Worm (Caenorhabditis elegans): ENCODE results near the gene col-20.
"Not testable (repeated sequence)": the region's sequence is repeated elsewhere in the genome, so short reads cannot be mapped to it uniquely, and the experiment has no call there.

col-20 gene

DNA sequence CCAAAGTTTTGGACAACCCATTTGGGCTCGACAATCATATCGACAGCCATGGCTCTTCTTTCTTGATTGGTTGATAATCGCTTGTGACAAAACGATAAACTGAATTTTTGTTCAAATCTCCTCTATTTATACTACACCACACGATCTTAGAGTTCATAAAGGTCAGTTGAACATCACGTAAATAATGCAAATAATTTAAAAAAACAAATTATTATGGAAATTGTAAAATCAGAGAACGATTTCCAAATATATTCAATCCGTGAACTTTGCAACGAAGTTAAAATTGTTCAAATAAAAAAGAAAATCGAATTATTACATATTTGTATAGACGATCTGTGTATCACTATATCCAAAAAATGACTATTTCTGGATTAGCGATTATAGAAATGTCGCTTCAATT, 7.2 kb downstream of the col-20 start, which contains the start of the genes mpst-4 and F11G11.14:
mpst-4 (minus strand) TSS at position 101 of the 400 bp plus-strand sequence.
F11G11.14 (plus strand) TSS at position 325 of the 400 bp plus-strand sequence.
- TF ChIP-seq flt-1 (GFP tag; IDR thresholded peaks at IDR 0.05) = no peak
- TF ChIP-seq sea-1 (GFP tag; conservative IDR thresholded peaks at IDR 0.05) = no peak
- TF ChIP-seq aly-1 (tag; optimal IDR thresholded peaks at IDR 0.05) = no peak
- no peak for TF ChIP-seq tbx-11 (GFP tag; IDR thresholded peaks at IDR 0.05)
- no peak for TF ChIP-seq hnd-1 (tag; optimal IDR thresholded peaks at IDR 0.05)
- no peak for TF ChIP-seq ets-7 (tag; optimal IDR thresholded peaks at IDR 0.05)
- no peak for TF ChIP-seq hmbx-1 (tag; optimal IDR thresholded peaks at IDR 0.05)
- TF ChIP-seq ceh-36 (tag; optimal IDR thresholded peaks at IDR 0.05) = no peak
- no peak for TF ChIP-seq B0310.2 (tag; optimal IDR thresholded peaks at IDR 0.05)
- TF ChIP-seq ama-1 (optimal IDR thresholded peaks at IDR 0.05) = no peak
- TF ChIP-seq scrt-1 (GFP tag; IDR thresholded peaks at IDR 0.05) = no peak

- not testable (repeated sequence) for TF ChIP-seq ceh-13 (GFP tag; optimal IDR thresholded peaks at IDR 0.05); hnd-1 (tag; optimal IDR thresholded peaks at IDR 0.05); tbx-11 (GFP tag; IDR thresholded peaks at IDR 0.05)
Measured at ce11 chrII:4860260-4860659, 10.3 kb downstream of the col-20 start, which contains the start of the genes nspd-5 and F11G11.4. TSS of gene nspd-5 (minus strand) at chrII:4860360. TSS of gene F11G11.4 (plus strand) at chrII:4860594.

ce11 chrII:4858906-4859411, 11.6 kb downstream of the col-20 start:
- TF ChIP-seq tbx-37 (GFP tag; conservative IDR thresholded peaks at IDR 0.05) (no peak), hmbx-1 (tag; optimal IDR thresholded peaks at IDR 0.05) (no peak), aly-1 (tag; optimal IDR thresholded peaks at IDR 0.05) (no peak), hnd-1 (tag; optimal IDR thresholded peaks at IDR 0.05) (no peak), hmg-4 (GFP tag; optimal IDR thresholded peaks at IDR 0.05) (no peak), scrt-1 (GFP tag; IDR thresholded peaks at IDR 0.05) (no peak), sea-1 (GFP tag; conservative IDR thresholded peaks at IDR 0.05) (no peak), F13C5.2 (tag; optimal IDR thresholded peaks at IDR 0.05) (no peak), tra-4 (tag; optimal IDR thresholded peaks at IDR 0.05) (no peak), B0310.2 (tag; optimal IDR thresholded peaks at IDR 0.05) (no peak), ceh-13 (GFP tag; optimal IDR thresholded peaks at IDR 0.05) (no peak), tbx-11 (GFP tag; IDR thresholded peaks at IDR 0.05) (no peak), pes-1 (GFP tag; IDR thresholded peaks at IDR 0.05) (no peak), ama-1 (optimal IDR thresholded peaks at IDR 0.05) (no peak), ets-7 (tag; optimal IDR thresholded peaks at IDR 0.05) (no peak)

DNA sequence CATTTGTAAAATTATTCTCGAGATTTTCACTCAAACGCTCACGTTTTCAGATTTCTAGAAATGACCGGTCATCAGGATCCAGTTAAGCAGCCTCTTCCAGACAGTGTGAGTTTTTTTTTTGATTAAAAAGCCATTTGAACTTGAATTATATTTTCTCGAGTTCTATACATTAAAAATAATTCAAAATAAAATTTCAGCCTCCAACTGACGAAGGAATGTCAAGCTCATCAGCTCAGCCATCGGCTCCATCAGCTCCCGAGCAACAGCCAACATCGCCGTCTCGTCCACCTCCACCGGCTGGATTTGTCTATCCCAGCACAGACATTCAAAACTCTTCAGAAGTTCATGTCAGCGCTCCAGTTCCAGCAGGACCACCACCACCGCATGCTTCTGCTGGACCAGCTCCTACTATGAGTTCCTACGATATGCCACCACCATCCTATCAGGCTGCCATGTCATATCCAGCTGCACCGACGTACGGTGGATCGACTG, 12.7 kb downstream of the col-20 start, which contains the start of gene F11G11.5:
F11G11.5 (plus strand) TSS at position 51 of the 492 bp plus-strand sequence.
- no peak for TF ChIP-seq tra-4 (tag; optimal IDR thresholded peaks at IDR 0.05)

DNA sequence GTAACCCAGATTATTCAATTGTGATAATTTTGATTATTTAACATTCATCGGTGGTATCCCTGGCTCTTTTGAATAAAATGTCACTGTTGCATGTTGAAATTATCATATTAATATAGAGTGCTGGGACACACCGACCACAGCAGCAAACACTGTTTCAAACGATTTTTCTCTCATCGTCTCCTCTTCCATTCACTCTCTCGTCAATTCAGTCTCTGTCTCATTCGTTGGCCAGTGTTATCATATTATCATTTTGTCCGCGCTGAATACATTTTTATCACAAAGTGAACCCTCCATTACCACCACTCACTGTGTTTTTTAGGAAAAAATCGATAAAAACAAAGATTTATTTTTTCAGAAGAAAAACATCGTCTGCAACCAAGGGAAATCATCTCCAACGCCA, 13.5 kb downstream of the col-20 start:
- TF ChIP-seq F13C5.2 (tag; optimal IDR thresholded peaks at IDR 0.05) (no peak), ama-1 (optimal IDR thresholded peaks at IDR 0.05) (no peak), tbx-37 (GFP tag; conservative IDR thresholded peaks at IDR 0.05) (no peak), aly-1 (tag; optimal IDR thresholded peaks at IDR 0.05) (no peak), hnd-1 (tag; optimal IDR thresholded peaks at IDR 0.05) (no peak), scrt-1 (GFP tag; IDR thresholded peaks at IDR 0.05) (no peak), hmbx-1 (tag; optimal IDR thresholded peaks at IDR 0.05) (no peak), tra-4 (tag; optimal IDR thresholded peaks at IDR 0.05) (no peak), ceh-13 (GFP tag; optimal IDR thresholded peaks at IDR 0.05) (no peak), pes-1 (GFP tag; IDR thresholded peaks at IDR 0.05) (no peak), ceh-36 (tag; optimal IDR thresholded peaks at IDR 0.05) (no peak), hmg-4 (GFP tag; optimal IDR thresholded peaks at IDR 0.05) (no peak), flt-1 (GFP tag; IDR thresholded peaks at IDR 0.05) (no peak), sea-1 (GFP tag; conservative IDR thresholded peaks at IDR 0.05) (no peak), ets-7 (tag; optimal IDR thresholded peaks at IDR 0.05) (no peak), tbx-11 (GFP tag; IDR thresholded peaks at IDR 0.05) (no peak), B0310.2 (tag; optimal IDR thresholded peaks at IDR 0.05) (no peak)

ce11 chrII:4856113-4856512, 14.5 kb downstream of the col-20 start:
- TF ChIP-seq flt-1 (GFP tag; IDR thresholded peaks at IDR 0.05) (no peak), F13C5.2 (tag; optimal IDR thresholded peaks at IDR 0.05) (no peak), ets-7 (tag; optimal IDR thresholded peaks at IDR 0.05) (no peak), tbx-37 (GFP tag; conservative IDR thresholded peaks at IDR 0.05) (no peak)

DNA sequence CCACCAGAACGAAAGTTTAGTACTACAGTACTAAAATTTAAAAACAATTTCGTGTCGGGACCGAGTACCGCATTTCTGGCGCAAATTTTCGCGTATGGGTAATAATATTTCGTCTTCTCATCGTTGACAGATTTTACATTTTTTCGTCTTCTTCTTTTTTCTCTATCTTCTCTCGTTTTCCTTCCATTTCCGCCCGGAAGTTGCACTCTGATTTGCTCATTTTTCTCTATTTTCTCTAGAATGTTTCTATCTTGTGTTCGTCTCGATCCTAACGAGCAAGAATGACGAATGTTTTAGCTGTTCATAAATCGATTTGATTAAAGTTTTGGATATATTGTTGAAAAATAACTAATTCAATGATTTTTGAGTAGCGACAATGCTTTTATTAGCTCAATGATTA, 15.1 kb downstream of the col-20 start:
- no peak for TF ChIP-seq hmbx-1 (tag; optimal IDR thresholded peaks at IDR 0.05)
- no peak for TF ChIP-seq ets-7 (tag; optimal IDR thresholded peaks at IDR 0.05)
- TF ChIP-seq flt-1 (GFP tag; IDR thresholded peaks at IDR 0.05) = no peak
- no peak for TF ChIP-seq ama-1 (optimal IDR thresholded peaks at IDR 0.05)
- no peak for TF ChIP-seq pes-1 (GFP tag; IDR thresholded peaks at IDR 0.05)
- no peak for TF ChIP-seq F13C5.2 (tag; optimal IDR thresholded peaks at IDR 0.05)
- TF ChIP-seq tra-4 (tag; optimal IDR thresholded peaks at IDR 0.05) = no peak
- no peak for TF ChIP-seq tbx-11 (GFP tag; IDR thresholded peaks at IDR 0.05)
- TF ChIP-seq B0310.2 (tag; optimal IDR thresholded peaks at IDR 0.05) = no peak
- no peak for TF ChIP-seq tbx-37 (GFP tag; conservative IDR thresholded peaks at IDR 0.05)
- TF ChIP-seq hmg-4 (GFP tag; optimal IDR thresholded peaks at IDR 0.05) = no peak
- TF ChIP-seq aly-1 (tag; optimal IDR thresholded peaks at IDR 0.05) = no peak
- TF ChIP-seq hnd-1 (tag; optimal IDR thresholded peaks at IDR 0.05) = no peak
- no peak for TF ChIP-seq sea-1 (GFP tag; conservative IDR thresholded peaks at IDR 0.05)
- no peak for TF ChIP-seq ceh-13 (GFP tag; optimal IDR thresholded peaks at IDR 0.05)
- no peak for TF ChIP-seq ceh-36 (tag; optimal IDR thresholded peaks at IDR 0.05)
- no peak for TF ChIP-seq scrt-1 (GFP tag; IDR thresholded peaks at IDR 0.05)

DNA sequence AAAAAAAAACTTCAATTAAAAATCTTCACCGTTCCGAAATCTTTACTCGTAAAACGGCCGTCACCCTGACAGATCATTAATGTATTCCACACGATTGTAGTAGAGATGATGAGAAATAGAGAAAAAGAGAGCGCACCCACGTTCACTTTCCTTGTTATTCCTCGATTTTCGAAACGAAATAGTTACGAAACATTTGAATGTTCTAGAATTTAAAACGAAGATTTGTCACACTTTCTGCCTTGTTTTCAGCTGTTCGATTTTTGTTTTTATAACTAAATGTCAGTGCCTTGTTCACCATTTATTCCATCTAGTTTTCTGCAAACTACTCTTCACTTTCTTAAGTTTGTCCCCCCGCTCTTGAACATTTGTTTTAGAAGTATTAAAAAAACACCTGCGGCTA, 15.8 kb downstream of the col-20 start:
- TF ChIP-seq ceh-36 (tag; optimal IDR thresholded peaks at IDR 0.05) (no peak), hmg-4 (GFP tag; optimal IDR thresholded peaks at IDR 0.05) (no peak), ceh-13 (GFP tag; optimal IDR thresholded peaks at IDR 0.05) (no peak), scrt-1 (GFP tag; IDR thresholded peaks at IDR 0.05) (no peak), F13C5.2 (tag; optimal IDR thresholded peaks at IDR 0.05) (no peak), B0310.2 (tag; optimal IDR thresholded peaks at IDR 0.05) (no peak), tbx-37 (GFP tag; conservative IDR thresholded peaks at IDR 0.05) (no peak)
